Fruit fly (Drosophila melanogaster) whole organism, embryonic: ENCODE results near the gene CG14840.

Source experiments
- ATbp ChIP-seq: fragments of 200-800 bp; sonication (Bioruptor generic); optimal IDR thresholded peaks from 2 replicates; lab custom pipeline; 2017; ENCODE audit warnings: missing biosample characterization, mild to moderate bottlenecking, missing genetic modification characterization, missing genetic modification reagents
- Abd-B ChIP-seq: fragments of 200-800 bp; sonication (Bioruptor generic); optimal IDR thresholded peaks from 2 replicates; lab custom pipeline; 2018; ENCODE audit warnings: missing biosample characterization, mild to moderate bottlenecking, missing genetic modification characterization, moderate library complexity
- B-H2 ChIP-seq: fragments of 200-800 bp; sonication (Bioruptor generic); optimal IDR thresholded peaks from 2 replicates; lab custom pipeline; 2018; ENCODE audit warnings: missing biosample characterization, mild to moderate bottlenecking, missing genetic modification characterization
- BEAF-32 ChIP-seq: fragments of 200-800 bp; sonication (Bioruptor generic); optimal IDR thresholded peaks from 3 replicates; lab custom pipeline; 2017; ENCODE audit warnings: missing biosample characterization, missing genetic modification characterization, mild to moderate bottlenecking, moderate library complexity, missing genetic modification reagents
- CG10979 ChIP-seq: fragments of 200-800 bp; sonication (Bioruptor generic); optimal IDR thresholded peaks from 2 replicates; lab custom pipeline; 2018; ENCODE audit warnings: missing biosample characterization, mild to moderate bottlenecking, missing genetic modification characterization, moderate library complexity
- CG11093 ChIP-seq: fragments of 200-800 bp; sonication (Bioruptor generic); IDR thresholded peaks from 3 replicates; pipeline ENCODE4 v1.3.6; 2022; ENCODE audit warnings: missing biosample characterization, missing genetic modification characterization
- CG11398 ChIP-seq: fragments of 200-800 bp; sonication (Bioruptor generic); optimal IDR thresholded peaks from 2 replicates; lab custom pipeline; 2016; ENCODE audit warnings: missing biosample characterization, missing genetic modification characterization
- CG14667 ChIP-seq: fragments of 200-800 bp; sonication (Bioruptor generic); IDR thresholded peaks from 2 replicates; pipeline ENCODE4 v1.3.6; 2022; ENCODE audit warnings: missing biosample characterization, missing genetic modification characterization
- CG16813 ChIP-seq: fragments of 200-800 bp; sonication (Bioruptor generic); IDR thresholded peaks from 3 replicates; pipeline ENCODE4 v1.3.6; 2022; ENCODE audit warnings: missing biosample characterization, missing genetic modification characterization; ENCODE audit not compliant: partially characterized antibody
- CG18262 ChIP-seq: fragments of 200-800 bp; optimal IDR thresholded peaks from 3 replicates; lab custom pipeline; 2019; ENCODE audit warnings: missing biosample characterization, mild to moderate bottlenecking, missing genetic modification characterization, moderate library complexity
- CG18764 ChIP-seq: fragments of 200-800 bp; sonication (Bioruptor generic); optimal IDR thresholded peaks from 3 replicates; lab custom pipeline; 2016; ENCODE audit warnings: missing biosample characterization, missing genetic modification characterization
- CG2678 ChIP-seq: fragments of 200-800 bp; sonication (Bioruptor generic); optimal IDR thresholded peaks from 3 replicates; lab custom pipeline; 2019; ENCODE audit warnings: missing biosample characterization, mild to moderate bottlenecking, missing genetic modification characterization, moderate library complexity
- CG3995 ChIP-seq: fragments of 200-800 bp; sonication (Bioruptor generic); optimal IDR thresholded peaks from 3 replicates; lab custom pipeline; 2016; ENCODE audit warnings: missing biosample characterization, missing genetic modification characterization
- CG4360 ChIP-seq: fragments of 200-800 bp; sonication (Bioruptor generic); IDR thresholded peaks from 2 replicates; pipeline ENCODE4 v1.3.6; 2022; ENCODE audit warnings: missing biosample characterization, missing genetic modification characterization
- CG4424 ChIP-seq: fragments of 200-800 bp; sonication (Bioruptor generic); optimal IDR thresholded peaks from 3 replicates; lab custom pipeline; 2016; ENCODE audit warnings: missing biosample characterization, missing genetic modification characterization
- CG4854 ChIP-seq: fragments of 200-800 bp; sonication (Bioruptor generic); optimal IDR thresholded peaks from 2 replicates; lab custom pipeline; 2016; ENCODE audit warnings: missing biosample characterization, missing genetic modification characterization, inconsistent platforms
- CG6654 ChIP-seq: fragments of 200-800 bp; sonication (Bioruptor generic); optimal IDR thresholded peaks from 2 replicates; lab custom pipeline; 2017; ENCODE audit warnings: missing biosample characterization, mild to moderate bottlenecking, missing genetic modification characterization
- CG7745 ChIP-seq: fragments of 200-800 bp; sonication (Bioruptor generic); optimal IDR thresholded peaks from 2 replicates; lab custom pipeline; 2018; ENCODE audit warnings: missing biosample characterization, mild to moderate bottlenecking, missing genetic modification characterization, moderate library complexity
- CG8388 ChIP-seq: fragments of 200-800 bp; sonication (Bioruptor generic); optimal IDR thresholded peaks from 2 replicates; lab custom pipeline; 2019; ENCODE audit warnings: missing biosample characterization, mild to moderate bottlenecking, missing genetic modification characterization, moderate library complexity
- D19B ChIP-seq: fragments of 200-800 bp; sonication (Bioruptor generic); optimal IDR thresholded peaks from 2 replicates; lab custom pipeline; 2017; ENCODE audit warnings: missing biosample characterization, mild to moderate bottlenecking, missing genetic modification characterization
- Doc2 ChIP-seq: fragments of 200-800 bp; sonication (Bioruptor generic); IDR thresholded peaks from 2 replicates; pipeline ENCODE4 v1.3.6; 2022; ENCODE audit warnings: missing biosample characterization, missing genetic modification characterization
- E2f2 ChIP-seq: fragments of 200-800 bp; sonication (Bioruptor generic); IDR thresholded peaks from 2 replicates; pipeline ENCODE4 v1.3.6; 2022; ENCODE audit warnings: missing biosample characterization, missing genetic modification characterization
- Elba2 ChIP-seq: fragments of 200-800 bp; sonication (Bioruptor generic); optimal IDR thresholded peaks from 3 replicates; lab custom pipeline; 2016; ENCODE audit warnings: missing biosample characterization, missing genetic modification characterization
- HLH4C ChIP-seq: fragments of 200-800 bp; sonication (Bioruptor generic); IDR thresholded peaks from 3 replicates; pipeline ENCODE4 v1.3.6; 2022; ENCODE audit warnings: missing biosample characterization, missing genetic modification characterization; ENCODE audit not compliant: partially characterized antibody
- Lpt ChIP-seq: fragments of >200 bp; optimal IDR thresholded peaks from 2 replicates; lab custom pipeline; 2018; ENCODE audit warnings: missing biosample characterization, missing genetic modification characterization
- NC2β ChIP-seq: fragments of 200-800 bp; sonication (Bioruptor generic); optimal IDR thresholded peaks from 2 replicates; lab custom pipeline; 2016; ENCODE audit warnings: missing biosample characterization, missing genetic modification characterization
- Neu2 ChIP-seq: fragments of 200-800 bp; sonication (Bioruptor generic); optimal IDR thresholded peaks from 3 replicates; lab custom pipeline; 2016; ENCODE audit warnings: missing biosample characterization, missing genetic modification characterization, borderline replicate concordance
- abd-A ChIP-seq: fragments of 200-800 bp; sonication (Bioruptor generic); optimal IDR thresholded peaks from 3 replicates; lab custom pipeline; 2019; ENCODE audit warnings: missing biosample characterization, mild to moderate bottlenecking, missing genetic modification characterization, moderate library complexity
- disco-r ChIP-seq: fragments of 200-800 bp; sonication (Bioruptor generic); optimal IDR thresholded peaks from 2 replicates; lab custom pipeline; 2016; ENCODE audit warnings: missing biosample characterization, missing genetic modification characterization
- emc ChIP-seq: fragments of 200-800 bp; sonication (Bioruptor generic); optimal IDR thresholded peaks from 2 replicates; lab custom pipeline; 2016; ENCODE audit warnings: missing biosample characterization, missing genetic modification characterization
- eyg ChIP-seq: fragments of 200-800 bp; sonication (Bioruptor generic); optimal IDR thresholded peaks from 3 replicates; lab custom pipeline; 2016; ENCODE audit warnings: missing biosample characterization, missing genetic modification characterization
- fd3F ChIP-seq: fragments of 200-800 bp; sonication (Bioruptor generic); optimal IDR thresholded peaks from 2 replicates; lab custom pipeline; 2018; ENCODE audit warnings: missing biosample characterization, mild to moderate bottlenecking, missing genetic modification characterization, moderate library complexity
- gcm2 ChIP-seq: fragments of 200-800 bp; sonication (Bioruptor generic); optimal IDR thresholded peaks from 2 replicates; lab custom pipeline; 2016; ENCODE audit warnings: missing biosample characterization, missing genetic modification characterization
- gfzf ChIP-seq: fragments of 200-800 bp; sonication (Bioruptor generic); optimal IDR thresholded peaks from 2 replicates; lab custom pipeline; 2016; ENCODE audit warnings: missing biosample characterization, mild to moderate bottlenecking, missing genetic modification characterization, moderate library complexity
- gro ChIP-seq: fragments of 200-800 bp; sonication (Bioruptor generic); optimal IDR thresholded peaks from 2 replicates; lab custom pipeline; 2016; ENCODE audit warnings: missing biosample characterization, missing genetic modification characterization
- klu ChIP-seq: fragments of 200-800 bp; sonication (Bioruptor generic); IDR thresholded peaks from 2 replicates; pipeline ENCODE4 v1.3.6; 2022; ENCODE audit warnings: missing biosample characterization, missing genetic modification characterization
- lbe ChIP-seq: fragments of 200-800 bp; sonication (Bioruptor generic); optimal IDR thresholded peaks from 2 replicates; lab custom pipeline; 2016; ENCODE audit warnings: missing biosample characterization, mild to moderate bottlenecking, missing genetic modification characterization
- oc ChIP-seq: fragments of 200-800 bp; sonication (Bioruptor generic); optimal IDR thresholded peaks from 2 replicates; lab custom pipeline; 2018; ENCODE audit warnings: missing biosample characterization, mild to moderate bottlenecking, missing genetic modification characterization, moderate library complexity
- pho ChIP-seq: fragments of 200-800 bp; sonication (Bioruptor generic); optimal IDR thresholded peaks from 2 replicates; lab custom pipeline; 2016; ENCODE audit warnings: missing biosample characterization, missing genetic modification characterization
- sima ChIP-seq: fragments of 200-800 bp; sonication (Bioruptor generic); optimal IDR thresholded peaks from 2 replicates; lab custom pipeline; 2016; ENCODE audit warnings: missing biosample characterization, missing genetic modification characterization
- slbo ChIP-seq: fragments of 200-800 bp; sonication (Bioruptor generic); IDR thresholded peaks from 2 replicates; pipeline ENCODE4 v1.3.6; 2022; ENCODE audit warnings: missing biosample characterization, missing genetic modification characterization
- tll ChIP-seq, 2 experiments: fragments of 200-800 bp in 1 of 2; fragments of >200 bp in 1 of 2; sonication (Bioruptor generic) in 1 of 2; optimal IDR thresholded peaks; 2 replicates each; lab custom pipeline; 2017 to 2019; ENCODE audit warnings: missing biosample characterization in 2 of 2, missing genetic modification characterization in 2 of 2, mild to moderate bottlenecking in 1 of 2, moderate library complexity in 1 of 2
- trem ChIP-seq: fragments of 200-800 bp; optimal IDR thresholded peaks from 3 replicates; lab custom pipeline; 2019; ENCODE audit warnings: missing biosample characterization, mild to moderate bottlenecking, missing genetic modification characterization, moderate library complexity
- wek ChIP-seq: fragments of 200-800 bp; sonication (Bioruptor generic); optimal IDR thresholded peaks from 3 replicates; lab custom pipeline; 2018; ENCODE audit warnings: missing biosample characterization, mild to moderate bottlenecking, missing genetic modification characterization, moderate library complexity
- zf30C ChIP-seq: fragments of 200-800 bp; sonication (Bioruptor generic); optimal IDR thresholded peaks from 3 replicates; lab custom pipeline; 2018; ENCODE audit warnings: missing biosample characterization, mild to moderate bottlenecking, missing genetic modification characterization

Gene CG14840

DNA sequence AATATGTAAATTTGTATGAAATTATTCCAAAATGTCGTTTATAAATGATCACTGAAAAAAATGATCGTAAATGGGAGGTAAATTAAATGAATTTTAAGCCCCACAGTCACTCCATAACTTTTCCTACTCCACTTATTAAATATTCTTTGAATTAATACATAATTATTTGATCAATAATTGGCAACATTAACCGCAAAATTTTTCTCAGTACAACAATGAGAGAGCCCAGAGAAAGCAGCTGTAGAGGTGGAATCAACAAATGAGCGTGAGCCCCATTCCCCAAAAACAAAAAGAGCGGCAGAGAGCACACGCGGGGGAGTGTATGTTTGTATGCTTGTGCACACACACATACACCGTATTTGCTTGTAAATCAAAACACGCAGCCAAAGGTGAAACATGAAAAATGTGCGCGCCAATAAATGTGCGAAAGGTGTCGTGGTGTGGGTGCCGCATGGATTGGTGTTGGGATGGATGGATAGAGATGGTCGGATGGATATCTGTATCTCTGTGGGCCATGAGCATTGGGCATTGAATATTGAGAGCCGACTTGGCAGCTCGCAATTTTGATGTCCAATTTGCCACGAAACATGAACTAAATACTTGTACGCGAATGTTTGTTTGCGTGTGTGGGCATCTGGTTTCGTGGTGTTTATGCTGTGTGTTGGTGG, 22.9 kb upstream of the CG14840 start (continued):
- TF ChIP-seq tll (GFP tag; optimal IDR thresholded peaks at IDR 0.05; lab: Kevin White, UChicago), result peak in 1 of 2 experiments; percentile 23
- TF ChIP-seq gfzf, result no peak
- peak; percentile 86 for TF ChIP-seq wek (GFP tag; lab: Kevin White, UChicago)
- peak; percentile 95 for TF ChIP-seq gcm2 (GFP tag; lab: Kevin White, UChicago)
- no peak for TF ChIP-seq HLH4C (GFP tag; lab: Robert Waterston, UW)
- TF ChIP-seq zf30C (GFP tag; lab: Kevin White, UChicago), result peak; percentile 92
- no peak for TF ChIP-seq CG4360
- TF ChIP-seq Lpt, result no peak
- TF ChIP-seq disco-r (GFP tag; lab: Kevin White, UChicago), result peak; percentile 90
- TF ChIP-seq Elba2 (GFP tag; lab: Kevin White, UChicago), result peak; percentile 14
- peak; percentile 20 for TF ChIP-seq BEAF-32 (GFP tag; lab: Kevin White, UChicago)
- peak; percentile 94 for TF ChIP-seq gro
- peak; percentile 98 for TF ChIP-seq CG8388 (GFP tag; lab: Kevin White, UChicago)
- TF ChIP-seq D19B (GFP tag; lab: Kevin White, UChicago), result peak; percentile 95
- peak; percentile 99 for TF ChIP-seq CG18262
- peak; percentile 97 for TF ChIP-seq CG18764
- peak; percentile 90 for TF ChIP-seq CG6654 (GFP tag; lab: Kevin White, UChicago)
- peak; percentile 96 for TF ChIP-seq CG4854
- TF ChIP-seq CG14667, result no peak
- TF ChIP-seq sima (GFP tag; lab: Kevin White, UChicago), result peak; percentile 79
- TF ChIP-seq pho (GFP tag; lab: Kevin White, UChicago), result peak; percentile 96
- no peak for TF ChIP-seq E2f2 (GFP tag; lab: Robert Waterston, UW)
- peak; percentile 83 for TF ChIP-seq CG7745 (tag; lab: Kevin White, UChicago)
- TF ChIP-seq Abd-B, result peak; percentile 99
- peak; percentile 99 for TF ChIP-seq CG2678 (tag; lab: Kevin White, UChicago)
- TF ChIP-seq CG3995 (GFP tag; lab: Kevin White, UChicago), result peak; percentile 81
- TF ChIP-seq oc, result peak; percentile 99
- no peak for TF ChIP-seq klu (GFP tag; lab: Robert Waterston, UW)
- TF ChIP-seq abd-A (tag; lab: Kevin White, UChicago), result peak; percentile 99
- peak; percentile 94 for TF ChIP-seq lbe (GFP tag; lab: Kevin White, UChicago)
- TF ChIP-seq CG16813 (GFP tag; lab: Robert Waterston, UW), result no peak
- TF ChIP-seq emc, result peak; percentile 89
- peak; percentile 99 for TF ChIP-seq fd3F (GFP tag; lab: Kevin White, UChicago)
- peak; percentile 94 for TF ChIP-seq B-H2 (GFP tag; lab: Kevin White, UChicago)
- TF ChIP-seq CG10979 (tag; lab: Kevin White, UChicago), result peak; percentile 98
- TF ChIP-seq CG11093 (GFP tag; lab: Robert Waterston, UW), result peak; percentile 98
- peak; percentile 98 for TF ChIP-seq CG4424
- TF ChIP-seq ATbp (GFP tag; lab: Kevin White, UChicago), result peak; percentile 98
- TF ChIP-seq eyg (GFP tag; lab: Kevin White, UChicago), result peak; percentile 57
- TF ChIP-seq trem (tag; lab: Kevin White, UChicago), result peak; percentile 95
- peak; percentile 2 for TF ChIP-seq Neu2 (GFP tag; lab: Kevin White, UChicago)
- TF ChIP-seq Doc2, result no peak
- TF ChIP-seq NC2β, result peak; percentile 95
- TF ChIP-seq slbo (GFP tag; lab: Robert Waterston, UW), result no peak
- peak; percentile 83 for TF ChIP-seq CG11398 (GFP tag; lab: Kevin White, UChicago)
- TF ChIP-seq, all 482 proteins: peak for 310
